Worm (Caenorhabditis elegans) whole organism, dauer: ENCODE data around the gene srw-56.
"Not testable (repeated sequence)": the region's sequence is repeated elsewhere in the genome, so short reads cannot be mapped to it uniquely, and the experiment has no call there.

Experiments used
- unc-62 ChIP-seq: sonication (generic microtip); optimal IDR thresholded peaks from 2 replicates; lab custom pipeline; 2017; ENCODE audit warnings: missing biosample characterization, missing genetic modification reagents, missing genetic modification characterization

The srw-56 gene

DNA sequence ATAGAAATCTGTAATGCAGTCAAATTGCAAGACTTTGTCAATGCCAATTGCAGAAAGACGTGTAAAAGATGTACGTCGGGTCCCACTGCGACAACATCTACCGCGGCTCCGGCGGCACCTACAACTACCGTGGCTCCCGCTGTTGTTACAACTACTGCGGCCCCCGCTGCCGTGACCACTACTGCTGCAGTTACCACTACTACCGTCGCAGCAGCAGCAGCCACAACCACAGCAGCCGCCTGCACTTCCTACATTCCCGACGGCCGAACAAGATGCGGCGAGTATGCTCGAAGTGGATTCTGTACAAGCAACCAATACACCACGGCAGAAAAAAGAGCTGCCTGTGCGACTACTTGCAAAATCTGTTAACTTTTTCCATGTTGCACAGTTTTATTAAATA lies 37.9 kb downstream of the srw-56 start:
- no peak for TF ChIP-seq unc-62 (GFP tag; lab: Kevin White, UChicago)

DNA sequence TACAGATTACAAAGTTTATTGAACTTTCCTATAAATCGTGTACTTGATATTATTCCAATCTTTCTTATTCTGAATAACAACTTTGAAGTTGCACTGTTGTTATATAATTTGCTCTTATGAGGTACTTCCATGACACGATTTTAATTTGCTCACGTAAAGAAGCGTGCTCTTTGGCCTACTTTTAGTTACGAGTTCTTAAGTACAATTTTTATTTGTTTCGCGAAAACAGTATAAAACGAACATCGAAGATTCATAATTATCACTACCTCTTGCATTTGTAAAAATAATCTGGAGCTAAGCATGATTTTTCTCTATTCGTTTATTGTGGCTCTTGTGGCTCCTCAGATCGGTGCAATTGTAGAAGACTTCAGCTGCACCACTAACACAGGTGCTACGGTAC lies 38.9 kb downstream of the srw-56 start, which contains the start of gene F35E8.7:
F35E8.7 (plus strand) TSS at position 301 of the 400 bp plus-strand sequence.
- no peak for TF ChIP-seq unc-62 (GFP tag; lab: Kevin White, UChicago)

DNA sequence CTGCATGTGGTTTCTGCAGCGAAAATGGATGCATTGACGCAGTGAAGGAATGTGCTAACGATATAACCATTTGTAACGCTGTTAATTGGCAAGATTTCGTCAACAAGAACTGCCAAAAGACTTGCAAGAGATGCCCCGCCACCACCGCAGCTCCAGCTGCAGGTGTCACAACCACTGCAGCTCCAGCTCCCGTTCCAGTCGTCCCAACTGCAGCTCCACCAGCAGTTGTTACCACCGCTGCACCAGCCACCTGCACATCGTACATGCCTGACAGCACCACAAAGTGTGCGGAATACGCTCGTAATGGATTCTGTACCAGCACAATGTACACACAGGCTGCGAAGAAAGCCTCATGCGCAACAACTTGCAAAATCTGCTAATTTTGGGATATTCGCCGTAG lies 40.0 kb downstream of the srw-56 start:
- no peak for TF ChIP-seq unc-62 (GFP tag; lab: Kevin White, UChicago)

DNA sequence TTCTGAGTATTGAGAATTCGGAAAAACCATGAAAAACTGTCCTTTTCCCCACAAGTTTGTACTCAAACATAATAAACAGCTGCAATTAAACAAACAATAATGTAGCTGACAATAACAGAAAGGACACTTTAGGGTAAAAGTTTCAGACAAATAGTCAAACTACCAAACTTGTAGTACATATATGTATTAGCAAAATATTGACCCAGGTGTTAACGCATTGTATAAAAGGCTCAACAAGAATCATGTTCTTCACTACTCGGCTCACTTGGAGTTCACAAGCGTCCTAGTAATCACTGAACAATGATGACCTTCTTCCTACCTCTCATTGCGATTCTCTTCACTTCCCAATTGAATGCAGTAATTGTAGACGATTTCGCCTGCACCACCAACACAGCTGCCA lies 40.8 kb downstream of the srw-56 start, which contains the start of gene F35E8.6:
F35E8.6 (plus strand) TSS at position 301 of the 400 bp plus-strand sequence.
- no peak for TF ChIP-seq unc-62 (GFP tag; lab: Kevin White, UChicago)

DNA sequence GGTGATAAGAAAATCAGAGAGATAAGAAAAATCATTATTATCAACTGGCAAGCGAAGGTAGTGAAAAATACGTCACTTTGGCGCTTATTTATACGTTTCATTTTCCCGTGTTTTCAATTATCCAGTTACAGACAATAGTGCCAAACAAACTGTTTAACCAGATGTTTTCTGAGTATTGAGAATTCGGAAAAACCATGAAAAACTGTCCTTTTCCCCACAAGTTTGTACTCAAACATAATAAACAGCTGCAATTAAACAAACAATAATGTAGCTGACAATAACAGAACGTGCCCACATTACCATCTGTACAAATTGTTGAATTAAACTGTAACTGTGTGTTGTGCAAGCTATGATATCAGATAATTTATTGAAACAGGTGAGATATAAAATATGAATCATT lies 47.1 kb downstream of the srw-56 start, which contains the start of the genes F35E8.1 and F35E8.2:
F35E8.1 (minus strand) TSS at position 101 of the 400 bp plus-strand sequence.
F35E8.2 (plus strand) TSS at position 132 of the 400 bp plus-strand sequence.
- not testable (repeated sequence) for TF ChIP-seq unc-62 (GFP tag; lab: Kevin White, UChicago)
